Worm (Caenorhabditis elegans): ENCODE results near the gene D2096.10.
A peak's percentile ranks its signal among the peaks of the same experiment; 100 is the strongest.

The D2096.10 gene

DNA sequence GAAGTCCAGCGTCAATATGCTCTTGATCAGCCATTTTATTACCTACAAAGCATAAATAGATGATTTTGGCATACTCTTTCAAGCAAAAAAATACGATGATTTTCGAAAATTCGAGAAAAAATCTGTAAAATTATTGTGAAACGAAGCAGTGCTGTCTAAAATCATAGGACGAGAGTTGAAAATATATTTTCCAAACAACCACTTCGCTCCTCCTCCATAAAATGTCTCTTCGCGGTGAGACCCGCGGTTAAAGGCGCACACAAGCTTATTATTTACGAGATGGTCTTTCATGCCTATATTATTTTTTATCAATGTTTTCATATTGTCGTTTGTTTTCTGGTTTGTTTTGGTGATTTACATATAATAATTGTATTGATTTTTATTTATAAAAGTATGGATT lies 9.8 kb downstream of the D2096.10 start, which contains the start of gene nap-1:
TSS of gene nap-1 (minus strand) at position 42 of the 400 bp plus-strand sequence.
- TF ChIP-seq unc-62 (GFP tag; optimal IDR thresholded peaks at IDR 0.05 in 1 of 2) = peak in 1 of 2 experiments; percentile 20
- TF ChIP-seq unc-62 (tag; optimal IDR thresholded peaks at IDR 0.05) = no peak
- peak; percentile 91 for TF ChIP-seq R02D3.7 (tag; optimal IDR thresholded peaks at IDR 0.05)
- peak; percentile 73 for TF ChIP-seq T20F7.1 (GFP tag; optimal IDR thresholded peaks at IDR 0.05)
- TF ChIP-seq lin-13 (GFP tag; optimal IDR thresholded peaks at IDR 0.05) = peak; percentile 84
- peak; percentile 59 for TF ChIP-seq hlh-11 (tag; optimal IDR thresholded peaks at IDR 0.05)
- peak; percentile 23; the same call in 1 of the 2 replicates for TF ChIP-seq T26A8.4 (GFP tag; IDR thresholded peaks at IDR 0.05)
- TF ChIP-seq lim-7 (GFP tag; IDR thresholded peaks at IDR 0.05) = no peak
- no peak for TF ChIP-seq ceh-82 (tag; optimal IDR thresholded peaks at IDR 0.05)
- no peak for TF ChIP-seq ZK337.2 (GFP tag; IDR thresholded peaks at IDR 0.05)
- TF ChIP-seq lin-38 (GFP tag; IDR thresholded peaks at IDR 0.05) = peak; percentile 58
- TF ChIP-seq pha-4 (GFP tag; IDR thresholded peaks at IDR 0.05) = no peak
- TF ChIP-seq pha-4 (tag; optimal IDR thresholded peaks at IDR 0.05) = peak; percentile 95
- peak; percentile 21 for TF ChIP-seq nhr-25 (tag; optimal IDR thresholded peaks at IDR 0.05; ENCODE audit: borderline replicate concordance, insufficient read depth)
- TF ChIP-seq php-3 (GFP tag; IDR thresholded peaks at IDR 0.05) = no peak
- TF ChIP-seq dve-1 (tag; optimal IDR thresholded peaks at IDR 0.05; ENCODE audit: insufficient read depth) = peak; percentile 84
- TF ChIP-seq ztf-7 (tag; optimal IDR thresholded peaks at IDR 0.05) = peak; percentile 8
- peak; percentile 78 for TF ChIP-seq hlh-30 (tag; optimal IDR thresholded peaks at IDR 0.05; ENCODE audit: insufficient read depth)
- peak in 1 of 2 experiments; percentile 12 for TF ChIP-seq mdl-1 (tag; optimal IDR thresholded peaks at IDR 0.05)
- TF ChIP-seq snpc-1.2 (GFP tag; IDR thresholded peaks at IDR 0.05) = no peak
- peak; percentile 67 for TF ChIP-seq dpl-1 (GFP tag; optimal IDR thresholded peaks at IDR 0.05)
- TF ChIP-seq fkh-10 (GFP tag; optimal IDR thresholded peaks at IDR 0.05) = peak; percentile 18
- TF ChIP-seq dmd-6 (GFP tag; IDR thresholded peaks at IDR 0.05) = peak; percentile 44; the same call in 1 of the 2 replicates
- TF ChIP-seq lin-15B (tag; optimal IDR thresholded peaks at IDR 0.05) = no peak
- no peak for TF ChIP-seq duxl-1 (tag; optimal IDR thresholded peaks at IDR 0.05; ENCODE audit: poor library complexity)
- TF ChIP-seq ceh-20 (GFP tag; IDR thresholded peaks at IDR 0.05) = no peak
- TF ChIP-seq nhr-28 (tag; optimal IDR thresholded peaks at IDR 0.05) = peak; percentile 66
- TF ChIP-seq pqm-1 (tag; optimal IDR thresholded peaks at IDR 0.05) = peak; percentile 20
- peak; percentile 60 for TF ChIP-seq nhr-6 (tag; optimal IDR thresholded peaks at IDR 0.05)
- TF ChIP-seq aha-1 (tag) = peak; percentile 39
- no peak for TF ChIP-seq skn-1 (tag; optimal IDR thresholded peaks at IDR 0.05)
- TF ChIP-seq nhr-10 (tag; optimal IDR thresholded peaks at IDR 0.05) = no peak
- TF ChIP-seq sdz-12 (GFP tag; optimal IDR thresholded peaks at IDR 0.05) = no peak
- TF ChIP-seq lin-29 (GFP tag; IDR thresholded peaks at IDR 0.05) = no peak
- TF ChIP-seq daf-16 (GFP tag; optimal IDR thresholded peaks at IDR 0.05) = no peak
- TF ChIP-seq daf-16 (tag; optimal IDR thresholded peaks at IDR 0.05) = peak; percentile 87
- TF ChIP-seq F44E2.7 (GFP tag; IDR thresholded peaks at IDR 0.05) = no peak
- peak; percentile 35 for TF ChIP-seq unc-130 (GFP tag; optimal IDR thresholded peaks at IDR 0.05)
- peak; percentile 46 to 92 for TF ChIP-seq lsy-2 (tag; optimal IDR thresholded peaks at IDR 0.05)
- peak; percentile 57 for TF ChIP-seq rbr-2 (tag; optimal IDR thresholded peaks at IDR 0.05)
- TF ChIP-seq mep-1 (tag; optimal IDR thresholded peaks at IDR 0.05) = peak; percentile 87
- TF ChIP-seq zfp-3 (GFP tag; conservative IDR thresholded peaks at IDR 0.05) = no peak
- peak; percentile 83 for TF ChIP-seq nhr-77 (tag; optimal IDR thresholded peaks at IDR 0.05)
- no peak for TF ChIP-seq spr-1 (tag; optimal IDR thresholded peaks at IDR 0.05)
- peak in 1 of 2 experiments; percentile 40 for TF ChIP-seq hif-1 (tag; optimal IDR thresholded peaks at IDR 0.05)
- peak; percentile 2 for TF ChIP-seq nhr-11 (tag; optimal IDR thresholded peaks at IDR 0.05)
- TF ChIP-seq ceh-28 (tag; optimal IDR thresholded peaks at IDR 0.05) = no peak
- no peak for TF ChIP-seq mxl-3 (GFP tag; optimal IDR thresholded peaks at IDR 0.05)
- peak; percentile 63 for TF ChIP-seq hmg-1.1 (GFP tag; IDR thresholded peaks at IDR 0.05)

Measured in whole organism, L4 larva.